Worm (Caenorhabditis elegans) whole organism, L2 larva: ENCODE measurements around the gene C18H2.5.

Experiments
- alr-1 ChIP-seq: fragments of 150-350 bp; optimal IDR thresholded peaks from 2 replicates; lab custom pipeline; 2014; ENCODE audit warnings: missing biosample characterization, missing genetic modification characterization
- aly-2 ChIP-seq: fragments of 150-350 bp; optimal IDR thresholded peaks from 2 replicates; lab custom pipeline; 2014; ENCODE audit warnings: missing biosample characterization, missing genetic modification characterization
- ama-1 ChIP-seq: fragments of 150-350 bp; optimal IDR thresholded peaks from 2 replicates; lab custom pipeline; 2018; ENCODE audit warnings: inconsistent platforms
- blmp-1 ChIP-seq: sonication (generic microtip); optimal IDR thresholded peaks from 2 replicates; lab custom pipeline; 2017; ENCODE audit warnings: missing genetic modification characterization, mild to moderate bottlenecking, missing compliant biosample characterization, antibody characterized with exemption, moderate library complexity; ENCODE audit not compliant: insufficient read depth
- ceh-82 ChIP-seq: fragments of 150-350 bp; optimal IDR thresholded peaks from 2 replicates; lab custom pipeline; 2014; ENCODE audit warnings: missing biosample characterization, missing genetic modification characterization
- egl-27 ChIP-seq: sonication (generic microtip); optimal IDR thresholded peaks from 3 replicates; lab custom pipeline; 2017; ENCODE audit warnings: missing biosample characterization, missing genetic modification reagents, missing genetic modification characterization
- lin-39 ChIP-seq: fragments of 150-350 bp; optimal IDR thresholded peaks from 2 replicates; lab custom pipeline; 2014; ENCODE audit warnings: missing biosample characterization, missing genetic modification reagents, missing genetic modification characterization
- mbf-1 ChIP-seq: sonication (generic microtip); optimal IDR thresholded peaks from 2 replicates; lab custom pipeline; 2017; ENCODE audit warnings: missing biosample characterization, missing genetic modification characterization
- nhr-11 ChIP-seq: fragments of 150-350 bp; optimal IDR thresholded peaks from 2 replicates; lab custom pipeline; 2014; ENCODE audit warnings: missing biosample characterization, missing genetic modification characterization
- nhr-237 ChIP-seq: fragments of 150-350 bp; optimal IDR thresholded peaks from 2 replicates; lab custom pipeline; 2014; ENCODE audit warnings: missing biosample characterization, missing genetic modification characterization
- skn-1 ChIP-seq: sonication (generic microtip); optimal IDR thresholded peaks from 2 replicates; lab custom pipeline; 2017; ENCODE audit warnings: missing biosample characterization, missing genetic modification characterization
- snpc-4 ChIP-seq: fragments of 150-350 bp; optimal IDR thresholded peaks from 2 replicates; lab custom pipeline; 2014; ENCODE audit warnings: missing biosample characterization, missing genetic modification characterization
- ztf-11 ChIP-seq: sonication (generic microtip); optimal IDR thresholded peaks from 2 replicates; lab custom pipeline; 2017; ENCODE audit warnings: missing biosample characterization, missing genetic modification characterization

- TF ChIP-seq mbf-1 (tag; lab: Kevin White, UChicago), result no peak
- no peak for TF ChIP-seq snpc-4 (tag; lab: Kevin White, UChicago)
- TF ChIP-seq ceh-82 (tag; lab: Kevin White, UChicago), result no peak
- no peak for TF ChIP-seq skn-1
- no peak for TF ChIP-seq ama-1 (lab: Kevin White, UChicago)
- TF ChIP-seq nhr-11 (tag; lab: Kevin White, UChicago), result no peak
- TF ChIP-seq lin-39, result no peak
- no peak for TF ChIP-seq ztf-11 (tag; lab: Kevin White, UChicago)
- no peak for TF ChIP-seq egl-27 (tag; lab: Kevin White, UChicago)
- TF ChIP-seq nhr-237 (tag; lab: Kevin White, UChicago), result no peak
- TF ChIP-seq alr-1 (tag; lab: Kevin White, UChicago), result no peak
- no peak for TF ChIP-seq blmp-1 (tag; lab: Kevin White, UChicago)
- TF ChIP-seq aly-2 (tag; lab: Kevin White, UChicago), result no peak
Observed at ce11 chrIII:7692287-7692686, 1.9 kb downstream of the C18H2.5 start.
